Worm (Caenorhabditis elegans) whole organism, early embryonic: ENCODE data around the gene lin-22.

Experiments
- B0310.2 ChIP-seq: sonication (generic microtip); optimal IDR thresholded peaks from 2 replicates; lab custom pipeline; 2016; ENCODE audit warnings: mild to moderate bottlenecking, missing genetic modification characterization, missing compliant biosample characterization
- F13C5.2 ChIP-seq: sonication (generic microtip); optimal IDR thresholded peaks from 2 replicates; lab custom pipeline; 2017; ENCODE audit warnings: mild to moderate bottlenecking, missing genetic modification characterization, inconsistent platforms, missing compliant biosample characterization
- aly-1 ChIP-seq: sonication (generic microtip); optimal IDR thresholded peaks from 2 replicates; lab custom pipeline; 2016; ENCODE audit warnings: missing genetic modification characterization, missing compliant biosample characterization
- ama-1 ChIP-seq: fragments of 150-350 bp; optimal IDR thresholded peaks from 2 replicates; lab custom pipeline; 2014
- ceh-13 ChIP-seq: fragments of 200-800 bp; sonication (Bioruptor generic); optimal IDR thresholded peaks from 2 replicates; lab custom pipeline; 2018; ENCODE audit warnings: mild to moderate bottlenecking, missing genetic modification characterization, missing compliant biosample characterization
- ceh-36 ChIP-seq: sonication (generic microtip); optimal IDR thresholded peaks from 2 replicates; lab custom pipeline; 2016; ENCODE audit warnings: missing genetic modification characterization, inconsistent platforms, missing compliant biosample characterization
- ets-7 ChIP-seq: sonication (generic microtip); optimal IDR thresholded peaks from 2 replicates; lab custom pipeline; 2016; ENCODE audit warnings: missing genotype, missing genetic modification characterization, missing compliant biosample characterization
- flt-1 ChIP-seq: fragments of 200-800 bp; sonication (Bioruptor generic); IDR thresholded peaks from 2 replicates; pipeline ENCODE4 v1.3.6; 2022; ENCODE audit warnings: missing genetic modification characterization, missing compliant biosample characterization
- hmbx-1 ChIP-seq: sonication (generic microtip); optimal IDR thresholded peaks from 2 replicates; lab custom pipeline; 2016; ENCODE audit warnings: mild to moderate bottlenecking, missing genetic modification characterization, missing compliant biosample characterization
- hmg-4 ChIP-seq: fragments of 200-800 bp; sonication (Bioruptor generic); optimal IDR thresholded peaks from 2 replicates; lab custom pipeline; 2018; ENCODE audit warnings: mild to moderate bottlenecking, missing genetic modification characterization, missing compliant biosample characterization
- hnd-1 ChIP-seq: sonication (generic microtip); optimal IDR thresholded peaks from 2 replicates; lab custom pipeline; 2016; ENCODE audit warnings: missing genetic modification characterization, missing compliant biosample characterization
- pes-1 ChIP-seq: fragments of 200-800 bp; sonication (Bioruptor generic); IDR thresholded peaks from 2 replicates; pipeline ENCODE4 v1.3.6; 2022; ENCODE audit warnings: missing genetic modification reagents, missing genetic modification characterization, missing compliant biosample characterization
- scrt-1 ChIP-seq: fragments of 200-800 bp; sonication (Bioruptor generic); IDR thresholded peaks from 2 replicates; pipeline ENCODE4 v1.3.6; 2022; ENCODE audit warnings: missing genetic modification characterization, missing compliant biosample characterization
- sea-1 ChIP-seq: fragments of 200-800 bp; sonication (Bioruptor generic); conservative IDR thresholded peaks from 2 replicates; pipeline ENCODE4 v1.3.6; 2022; ENCODE audit warnings: missing genetic modification characterization, missing compliant biosample characterization
- tbx-11 ChIP-seq: fragments of 200-800 bp; sonication (Bioruptor generic); IDR thresholded peaks from 2 replicates; pipeline ENCODE4 v1.3.6; 2022; ENCODE audit warnings: missing genetic modification characterization, missing compliant biosample characterization
- tbx-37 ChIP-seq: fragments of 200-800 bp; sonication (Bioruptor generic); conservative IDR thresholded peaks from 2 replicates; pipeline ENCODE4 v1.3.6; 2022; ENCODE audit warnings: missing genetic modification reagents, missing genetic modification characterization, missing compliant biosample characterization
- tra-4 ChIP-seq: sonication (generic microtip); optimal IDR thresholded peaks from 2 replicates; lab custom pipeline; 2017; ENCODE audit warnings: missing genetic modification characterization, missing compliant biosample characterization

lin-22 gene

ce11 chrIV:3069619-3070260, 50.2 kb downstream of the lin-22 start, which contains the start of gene cpg-9:
Gene cpg-9 (minus strand): TSS chrIV:3070210.
- TF ChIP-seq ceh-36 (no peak), flt-1 (GFP tag; lab: Robert Waterston, UW) (no peak), F13C5.2 (no peak), sea-1 (GFP tag; lab: Robert Waterston, UW) (no peak), tra-4 (tag; lab: Kevin White, UChicago) (no peak), ama-1 (lab: Kevin White, UChicago) (no peak), pes-1 (no peak), hmbx-1 (tag; lab: Kevin White, UChicago) (no peak), scrt-1 (no peak), hmg-4 (GFP tag; lab: Kevin White, UChicago) (no peak), ceh-13 (GFP tag; lab: Kevin White, UChicago) (no peak), B0310.2 (tag; lab: Kevin White, UChicago) (no peak), aly-1 (tag; lab: Kevin White, UChicago) (no peak), tbx-11 (GFP tag; lab: Robert Waterston, UW) (no peak), hnd-1 (tag; lab: Kevin White, UChicago) (no peak), tbx-37 (GFP tag; lab: Robert Waterston, UW) (no peak), ets-7 (tag; lab: Kevin White, UChicago) (no peak)

DNA sequence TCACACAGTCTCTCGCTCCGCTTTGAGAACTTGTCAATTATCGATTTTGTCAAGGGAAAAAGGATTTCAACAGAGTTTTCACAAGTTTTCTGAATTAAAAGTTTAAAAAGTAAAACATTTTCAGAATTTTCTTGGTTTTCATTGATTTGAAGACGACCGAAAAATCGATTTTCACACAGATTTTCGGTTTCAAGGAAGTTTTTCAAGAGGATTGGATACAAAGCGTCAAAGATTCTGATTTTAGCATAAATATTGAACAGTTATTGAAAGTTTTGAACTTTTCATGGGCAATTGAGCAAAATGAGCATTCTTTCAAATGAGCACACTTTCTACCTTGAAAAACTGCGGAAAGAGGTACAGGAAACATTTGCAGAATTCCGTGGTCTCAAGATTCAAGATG, 52.5 kb downstream of the lin-22 start, which contains the start of gene Y67D8C.2:
Gene Y67D8C.2, plus strand, starts transcription at position 301 of the 400 bp plus-strand sequence.
- TF ChIP-seq F13C5.2 (no peak), ceh-36 (no peak), ceh-13 (GFP tag; lab: Kevin White, UChicago) (no peak), tbx-37 (GFP tag; lab: Robert Waterston, UW) (no peak), ama-1 (lab: Kevin White, UChicago) (no peak), ets-7 (tag; lab: Kevin White, UChicago) (no peak), sea-1 (GFP tag; lab: Robert Waterston, UW) (no peak), tbx-11 (GFP tag; lab: Robert Waterston, UW) (no peak), flt-1 (GFP tag; lab: Robert Waterston, UW) (no peak), aly-1 (tag; lab: Kevin White, UChicago) (no peak), tra-4 (tag; lab: Kevin White, UChicago) (no peak), hmbx-1 (tag; lab: Kevin White, UChicago) (no peak)
